Worm (Caenorhabditis elegans) whole organism, L4 larva: ENCODE measurements around the gene Y43F8C.15.

Experiments
- F26F4.8 ChIP-seq: fragments of 200-800 bp; sonication (Bioruptor generic); conservative IDR thresholded peaks from 2 replicates; pipeline ENCODE4 v1.3.6; 2022; ENCODE audit warnings: missing genetic modification characterization, missing compliant biosample characterization
- aha-1 ChIP-seq: fragments of 150-350 bp; peaks from one replicate; lab custom pipeline; 2014; ENCODE audit warnings: missing biosample characterization, missing genetic modification characterization
- ceh-62 ChIP-seq: sonication (generic microtip); optimal IDR thresholded peaks from 2 replicates; lab custom pipeline; 2017; ENCODE audit warnings: missing biosample characterization, missing genetic modification characterization
- cey-2 ChIP-seq: sonication (generic microtip); optimal IDR thresholded peaks from 3 replicates; lab custom pipeline; 2017; ENCODE audit warnings: missing genetic modification characterization, mild to moderate bottlenecking, missing compliant biosample characterization, antibody characterized with exemption, borderline replicate concordance; ENCODE audit not compliant: insufficient read depth
- ctbp-1 ChIP-seq: fragments of 200-800 bp; sonication (Bioruptor generic); IDR thresholded peaks from 2 replicates; pipeline ENCODE4 v1.3.6; 2022; ENCODE audit warnings: missing genetic modification reagents, missing genetic modification characterization, missing compliant biosample characterization
- daf-8 ChIP-seq: fragments of 200-800 bp; sonication (Bioruptor generic); IDR thresholded peaks from 2 replicates; pipeline ENCODE4 v1.3.6; 2022; ENCODE audit warnings: missing genetic modification characterization, missing compliant biosample characterization
- dmd-8 ChIP-seq: fragments of 200-800 bp; sonication (Bioruptor generic); IDR thresholded peaks from 2 replicates; pipeline ENCODE4 v1.3.6; 2022; ENCODE audit warnings: missing genetic modification characterization, missing compliant biosample characterization
- dmd-9 ChIP-seq: fragments of 200-800 bp; sonication (Bioruptor generic); IDR thresholded peaks from 2 replicates; pipeline ENCODE4 v1.3.6; 2022; ENCODE audit warnings: missing genetic modification reagents, missing genetic modification characterization, missing compliant biosample characterization
- egl-43 ChIP-seq: fragments of 200-800 bp; sonication (Bioruptor generic); IDR thresholded peaks from 2 replicates; pipeline ENCODE4 v1.3.6; 2022; ENCODE audit warnings: missing genetic modification reagents, missing genetic modification characterization, missing compliant biosample characterization
- fos-1 ChIP-seq: fragments of 150-350 bp; optimal IDR thresholded peaks from 2 replicates; lab custom pipeline; 2014; ENCODE audit warnings: missing biosample characterization, missing genetic modification characterization
- hif-1 ChIP-seq, 2 experiments: sonication (generic microtip); optimal IDR thresholded peaks; 2 replicates each; lab custom pipeline; 2016 to 2017; ENCODE audit warnings: missing compliant biosample characterization in 2 of 2, missing genetic modification characterization in 2 of 2, missing genetic modification reagents in 2 of 2, missing genotype in 2 of 2, mild to moderate bottlenecking in 1 of 2
- hlh-11 ChIP-seq: fragments of 200-800 bp; sonication (Bioruptor generic); optimal IDR thresholded peaks from 2 replicates; lab custom pipeline; 2018; ENCODE audit warnings: mild to moderate bottlenecking, missing genetic modification characterization, missing compliant biosample characterization
- hlh-30 ChIP-seq: sonication (generic microtip); optimal IDR thresholded peaks from 2 replicates; lab custom pipeline; 2017; ENCODE audit warnings: antibody characterized with exemption, mild to moderate bottlenecking, missing genetic modification characterization, missing compliant biosample characterization; ENCODE audit not compliant: insufficient read depth
- jun-1 ChIP-seq: fragments of 150-350 bp; optimal IDR thresholded peaks from 2 replicates; lab custom pipeline; 2014; ENCODE audit warnings: missing biosample characterization, missing genetic modification reagents, missing genetic modification characterization
- lin-13 ChIP-seq: fragments of 150-350 bp; optimal IDR thresholded peaks from 2 replicates; lab custom pipeline; 2014; ENCODE audit warnings: missing biosample characterization, missing genetic modification reagents, missing genetic modification characterization
- lin-15B ChIP-seq: fragments of 150-350 bp; sonication (generic microtip); optimal IDR thresholded peaks from 3 replicates; lab custom pipeline; 2014; ENCODE audit warnings: missing biosample characterization, missing genetic modification characterization
- lin-39 ChIP-seq: fragments of 150-350 bp; optimal IDR thresholded peaks from 2 replicates; lab custom pipeline; 2014; ENCODE audit warnings: missing biosample characterization, missing genetic modification reagents, missing genetic modification characterization
- nhr-111 ChIP-seq: fragments of 200-800 bp; sonication (Bioruptor generic); optimal IDR thresholded peaks from 2 replicates; lab custom pipeline; 2018; ENCODE audit warnings: mild to moderate bottlenecking, missing genetic modification characterization, missing compliant biosample characterization
- nhr-42 ChIP-seq: fragments of 200-800 bp; sonication (Bioruptor generic); IDR thresholded peaks from 2 replicates; pipeline ENCODE4 v1.3.6; 2022; ENCODE audit warnings: missing genetic modification characterization, missing compliant biosample characterization
- nhr-48 ChIP-seq: sonication (generic microtip); optimal IDR thresholded peaks from 2 replicates; lab custom pipeline; 2016; ENCODE audit warnings: mild to moderate bottlenecking, missing genetic modification characterization, missing compliant biosample characterization
- pha-4 ChIP-seq, 2 experiments: fragments of 150-350 bp in 1 of 2; fragments of 200-800 bp in 1 of 2; sonication (Bioruptor generic) in 1 of 2; IDR thresholded peaks in 1 of 2; optimal IDR thresholded peaks in 1 of 2; 2 replicates each; pipeline versions ENCODE4 v1.3.6 to Lab custom; 2014 to 2022; ENCODE audit warnings: missing genetic modification characterization in 2 of 2, missing genetic modification reagents in 2 of 2, missing biosample characterization in 1 of 2, missing compliant biosample characterization in 1 of 2
- php-3 ChIP-seq: fragments of 200-800 bp; sonication (Bioruptor generic); IDR thresholded peaks from 2 replicates; pipeline ENCODE4 v1.3.6; 2022; ENCODE audit warnings: missing genetic modification reagents, missing genetic modification characterization, missing compliant biosample characterization
- pqm-1 ChIP-seq: sonication (generic microtip); optimal IDR thresholded peaks from 2 replicates; lab custom pipeline; 2017; ENCODE audit warnings: missing biosample characterization, missing genetic modification characterization
- rbr-2 ChIP-seq: sonication (generic microtip); optimal IDR thresholded peaks from 2 replicates; lab custom pipeline; 2016; ENCODE audit warnings: missing genotype, missing genetic modification characterization, missing compliant biosample characterization
- saeg-2 ChIP-seq: fragments of 200-800 bp; sonication (Bioruptor generic); IDR thresholded peaks from 2 replicates; pipeline ENCODE4 v1.3.6; 2022; ENCODE audit warnings: missing genetic modification reagents, missing genetic modification characterization, missing compliant biosample characterization
- set-16 ChIP-seq: fragments of 200-800 bp; sonication (Bioruptor generic); IDR thresholded peaks from 2 replicates; pipeline ENCODE4 v1.3.6; 2022; ENCODE audit warnings: missing genetic modification reagents, missing genetic modification characterization, missing compliant biosample characterization
- spr-3 ChIP-seq: fragments of 200-800 bp; sonication (Bioruptor generic); optimal IDR thresholded peaks from 2 replicates; lab custom pipeline; 2018; ENCODE audit warnings: mild to moderate bottlenecking, missing genetic modification characterization, missing compliant biosample characterization
- tra-1 ChIP-seq: fragments of 200-800 bp; sonication (Bioruptor generic); IDR thresholded peaks from 2 replicates; pipeline ENCODE4 v1.3.6; 2022; ENCODE audit warnings: missing genetic modification reagents, missing genetic modification characterization, missing compliant biosample characterization
- unc-62 ChIP-seq, 3 experiments: fragments of 150-350 bp in 1 of 3; sonication (generic microtip); optimal IDR thresholded peaks in 2 of 3; peaks in 1 of 3; 1 replicate in 1 of 3; 2 replicates in 2 of 3; lab custom pipeline; 2014 to 2017; ENCODE audit warnings: missing biosample characterization in 3 of 3, missing genetic modification characterization in 3 of 3, missing genetic modification reagents in 3 of 3, missing genotype in 1 of 3
- zag-1 ChIP-seq: fragments of 150-350 bp; optimal IDR thresholded peaks from 2 replicates; lab custom pipeline; 2014; ENCODE audit warnings: missing biosample characterization, missing genetic modification characterization
- zfp-2 ChIP-seq: sonication (generic microtip); optimal IDR thresholded peaks from 2 replicates; lab custom pipeline; 2016; ENCODE audit warnings: mild to moderate bottlenecking, missing genetic modification characterization, missing compliant biosample characterization
- zip-2 ChIP-seq: fragments of 150-350 bp; optimal IDR thresholded peaks from 2 replicates; lab custom pipeline; 2014; ENCODE audit warnings: missing biosample characterization, missing genetic modification characterization
- ztf-11 ChIP-seq: fragments of 150-350 bp; optimal IDR thresholded peaks from 2 replicates; lab custom pipeline; 2014; ENCODE audit warnings: missing biosample characterization, missing genetic modification characterization

The Y43F8C.15 gene

DNA sequence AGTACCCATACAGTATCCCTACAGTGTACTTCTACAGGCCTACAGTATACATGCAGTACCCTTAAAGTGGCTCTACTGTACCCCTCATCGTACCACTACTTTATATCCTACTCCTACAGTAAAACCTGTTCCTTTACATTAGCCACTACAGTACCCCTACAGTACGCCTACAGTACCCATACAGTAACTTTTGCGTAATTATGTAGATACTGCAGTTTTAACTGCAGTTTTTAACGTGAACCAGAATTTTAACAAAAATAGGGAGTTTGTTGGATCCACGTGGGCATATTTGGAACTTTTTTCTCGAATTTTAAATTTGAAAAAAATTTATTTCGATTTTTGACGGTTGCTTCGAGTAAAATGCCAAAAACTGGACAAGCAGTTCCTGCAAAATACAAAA lies 32.9 kb upstream of the Y43F8C.15 start, which contains the start of gene W04E12.4:
W04E12.4 (plus strand) TSS at position 301 of the 400 bp plus-strand sequence.
- TF ChIP-seq hlh-11 (no peak), pqm-1 (tag; lab: Kevin White, UChicago) (no peak), zip-2 (tag; lab: Kevin White, UChicago) (no peak), cey-2 (tag; lab: Kevin White, UChicago) (no peak), lin-13 (no peak), hlh-30 (no peak)

DNA sequence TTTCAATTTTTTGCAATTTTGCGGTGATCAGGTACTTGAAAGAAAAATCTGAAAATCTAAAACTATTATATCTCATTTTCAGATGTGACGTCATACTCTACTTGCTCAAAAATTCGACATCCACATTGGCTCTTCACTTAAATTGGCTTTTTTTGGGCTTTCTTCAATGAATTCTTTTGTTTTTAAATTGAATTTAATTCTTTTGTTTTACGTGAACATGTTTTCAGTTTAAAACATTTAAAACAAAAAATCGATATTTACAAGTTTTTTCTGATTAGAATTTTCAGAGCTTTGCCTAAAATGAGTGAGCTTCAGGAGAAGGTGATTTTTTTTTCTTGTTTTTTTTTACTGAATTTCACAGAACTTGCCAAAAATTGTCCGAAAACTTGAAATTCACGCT lies 31.2 kb upstream of the Y43F8C.15 start, which contains the start of gene W04E12.3:
W04E12.3 (plus strand) TSS at position 301 of the 400 bp plus-strand sequence.
- TF ChIP-seq nhr-48, result no peak
- TF ChIP-seq zfp-2, result no peak
- no peak for TF ChIP-seq aha-1 (tag; lab: Kevin White, UChicago)
- no peak for TF ChIP-seq ceh-62 (tag; lab: Kevin White, UChicago)
- TF ChIP-seq dmd-9, result no peak
- no peak for TF ChIP-seq cey-2 (tag; lab: Kevin White, UChicago)
- no peak for TF ChIP-seq lin-39 (tag; lab: Kevin White, UChicago)

DNA sequence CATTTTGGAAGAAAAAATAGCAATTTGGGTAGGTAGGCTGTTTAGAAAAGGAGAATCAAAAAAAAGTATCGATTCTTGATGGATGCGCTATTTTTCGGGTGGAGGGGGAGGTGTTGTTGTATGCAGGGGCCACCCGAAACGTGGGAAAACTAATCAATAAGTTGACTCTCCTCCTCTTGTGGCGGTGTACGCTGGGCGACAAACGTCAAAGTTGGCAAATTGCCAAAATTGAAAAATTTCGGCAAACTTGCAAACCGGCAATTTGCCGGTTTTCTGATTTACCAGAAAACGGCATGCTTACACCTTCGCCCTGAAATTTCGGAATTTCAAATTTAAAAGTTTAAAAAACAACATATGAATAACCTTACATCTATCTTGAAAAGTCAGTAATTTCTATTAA lies 30.6 kb upstream of the Y43F8C.15 start, which contains the start of gene W04E12.2:
W04E12.2 (minus strand) TSS at position 101 of the 400 bp plus-strand sequence.
- TF ChIP-seq nhr-111 (GFP tag; lab: Kevin White, UChicago) (no peak), fos-1 (tag; lab: Kevin White, UChicago) (no peak), tra-1 (GFP tag; lab: Robert Waterston, UW) (no peak), ztf-11 (no peak), saeg-2 (GFP tag; lab: Robert Waterston, UW) (no peak), dmd-8 (no peak)
- TF ChIP-seq, all 104 proteins: peak for 0

DNA sequence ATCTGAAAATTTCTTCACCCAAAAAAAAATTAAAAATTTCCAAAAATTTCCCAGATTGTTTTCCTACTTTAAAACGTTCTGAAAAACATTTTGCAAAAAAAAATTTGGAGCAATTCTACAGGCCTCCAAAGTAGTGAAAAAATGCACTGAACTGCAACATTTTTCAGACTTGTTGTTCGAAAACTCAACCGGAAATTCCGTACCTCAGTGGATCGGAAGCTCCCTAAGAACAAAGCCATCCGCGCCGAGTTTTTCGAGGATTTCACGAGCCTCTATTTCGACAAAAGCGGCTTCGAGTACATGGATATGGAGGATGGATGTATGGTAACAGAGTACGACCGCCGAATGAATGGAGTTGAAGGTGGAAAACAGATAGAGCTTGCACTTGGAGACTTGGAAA lies 27.7 kb upstream of the Y43F8C.15 start, which contains the start of gene fbxa-131:
fbxa-131 (plus strand) TSS at position 301 of the 400 bp plus-strand sequence.
- TF ChIP-seq daf-8 (GFP tag; lab: Robert Waterston, UW) (no peak), php-3 (GFP tag; lab: Robert Waterston, UW) (no peak), nhr-42 (GFP tag; lab: Robert Waterston, UW) (no peak), jun-1 (no peak), lin-15B (tag; lab: Kevin White, UChicago) (no peak), fos-1 (tag; lab: Kevin White, UChicago) (no peak), egl-43 (GFP tag; lab: Robert Waterston, UW) (no peak), zag-1 (no peak), rbr-2 (tag; lab: Kevin White, UChicago) (no peak), pha-4 (GFP tag; IDR thresholded peaks at IDR 0.05; lab: Robert Waterston, UW) (no peak), pha-4 (tag; optimal IDR thresholded peaks at IDR 0.05; lab: Kevin White, UChicago) (no peak), unc-62 (GFP tag; optimal IDR thresholded peaks at IDR 0.05 in 1 of 2; lab: Kevin White, UChicago) (no peak), unc-62 (tag; optimal IDR thresholded peaks at IDR 0.05; lab: Kevin White, UChicago) (no peak)

DNA sequence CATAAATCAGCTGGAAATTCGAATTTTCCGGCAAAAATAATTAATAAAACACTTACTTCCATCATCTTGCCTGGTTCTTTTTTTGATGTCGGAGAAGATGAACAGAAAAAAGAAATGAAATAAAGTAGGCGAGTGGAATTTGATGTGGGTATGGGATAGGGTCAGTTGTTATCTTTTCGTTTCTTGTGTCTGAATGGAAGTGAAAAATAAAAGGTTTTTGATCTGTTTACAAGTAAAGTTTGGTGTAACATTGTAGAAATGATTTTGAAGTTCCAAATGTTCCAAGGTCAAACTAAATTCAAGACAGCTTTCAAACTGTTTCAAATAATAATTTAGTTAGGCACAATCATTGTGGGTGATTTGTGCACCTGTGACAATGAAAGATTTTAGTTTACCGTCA lies 27.0 kb upstream of the Y43F8C.15 start, which contains the start of gene W04E12.7:
W04E12.7 (minus strand) TSS at position 101 of the 400 bp plus-strand sequence.
- peak; percentile 1 for TF ChIP-seq aha-1 (tag; lab: Kevin White, UChicago)
- no peak for TF ChIP-seq lin-39 (tag; lab: Kevin White, UChicago)
- no peak for TF ChIP-seq spr-3 (GFP tag; lab: Kevin White, UChicago)
- TF ChIP-seq ctbp-1 (GFP tag; lab: Robert Waterston, UW), result no peak

DNA sequence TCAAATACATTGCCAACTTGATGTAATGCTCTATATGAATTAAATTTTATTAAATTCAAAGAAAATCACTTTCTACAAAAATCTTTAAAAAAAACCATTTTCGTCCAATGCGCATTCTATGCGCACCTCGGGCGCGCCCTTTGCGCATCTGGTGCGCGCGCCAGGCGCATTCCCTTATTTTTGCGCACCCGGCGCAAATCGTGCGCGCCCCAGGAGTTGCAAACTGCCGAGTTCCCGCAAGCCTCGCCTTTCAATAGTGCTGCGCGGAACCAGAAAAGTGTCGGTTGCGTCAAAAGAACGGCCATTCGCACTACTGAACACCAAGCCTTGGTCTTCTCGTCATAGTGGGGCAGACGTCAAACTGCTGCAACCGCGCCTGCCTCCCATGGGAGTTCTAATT lies 23.3 kb upstream of the Y43F8C.15 start:
- TF ChIP-seq egl-43 (GFP tag; lab: Robert Waterston, UW) (0 out of 2 replicates have a peak, but pooled peaks have one; percentile 32), set-16 (GFP tag; lab: Robert Waterston, UW) (peak; percentile 86), ztf-11 (no peak), hif-1 (tag; optimal IDR thresholded peaks at IDR 0.05; lab: Kevin White, UChicago) (no peak), F26F4.8 (GFP tag; lab: Robert Waterston, UW) (0 out of 2 replicates have a peak, but pooled peaks have one; percentile 7)
